Fruit fly (Drosophila melanogaster): ENCODE results near the gene Pc.

Pc gene

dm6 chr3L:21317416-21318259 lies at the start of gene Pc:
TSS of gene Pc (minus strand) at chr3L:21318020.
- peak; percentile 24 for TF ChIP-seq fkh (GFP tag; optimal IDR thresholded peaks at IDR 0.05)
- TF ChIP-seq CG3032 (tag; optimal IDR thresholded peaks at IDR 0.05) = peak; percentile 13
- no peak for TF ChIP-seq CG3919 (GFP tag; optimal IDR thresholded peaks at IDR 0.05)
- TF ChIP-seq Eip78C (GFP tag) = peak; percentile 39
- TF ChIP-seq Sox102F (GFP tag; optimal IDR thresholded peaks at IDR 0.05) = no peak
- no peak for TF ChIP-seq Lpt (GFP tag; optimal IDR thresholded peaks at IDR 0.05)
- TF ChIP-seq Sox14 (GFP tag; optimal IDR thresholded peaks at IDR 0.05) = peak; percentile 57
- TF ChIP-seq ss (GFP tag; optimal IDR thresholded peaks at IDR 0.05) = no peak

- no peak for TF ChIP-seq CG8632 (GFP tag; optimal IDR thresholded peaks at IDR 0.05)
- TF ChIP-seq Met (GFP tag; optimal IDR thresholded peaks at IDR 0.05) = no peak
- TF ChIP-seq CG1621 (tag; optimal IDR thresholded peaks at IDR 0.05) = no peak
- no peak for TF ChIP-seq dsx (GFP tag; optimal IDR thresholded peaks at IDR 0.05; ENCODE audit: poor library complexity, severe bottlenecking)
- no peak for TF ChIP-seq ss (GFP tag; optimal IDR thresholded peaks at IDR 0.05)
- peak; percentile 70 for TF ChIP-seq Hr4 (GFP tag; optimal IDR thresholded peaks at IDR 0.05)
- TF ChIP-seq CG10669 (GFP tag; optimal IDR thresholded peaks at IDR 0.05) = peak; percentile 6
- no peak for TF ChIP-seq esn (GFP tag; optimal IDR thresholded peaks at IDR 0.05)
- peak; percentile 85 for TF ChIP-seq eg (GFP tag; IDR thresholded peaks at IDR 0.05)
- TF ChIP-seq achi (GFP tag; optimal IDR thresholded peaks at IDR 0.05) = peak; percentile 11
- TF ChIP-seq CG34406 (GFP tag; optimal IDR thresholded peaks at IDR 0.05) = no peak
- TF ChIP-seq spab (GFP tag; optimal IDR thresholded peaks at IDR 0.05) = peak; percentile 44
- TF ChIP-seq CG6276 (GFP tag; optimal IDR thresholded peaks at IDR 0.05) = peak; percentile 35
- TF ChIP-seq Eip78C (GFP tag) = peak; percentile 54
- peak; percentile 71; the same call in 1 of the 2 replicates for TF ChIP-seq CG11294 (GFP tag; IDR thresholded peaks at IDR 0.05)
- no peak for TF ChIP-seq fkh (GFP tag; optimal IDR thresholded peaks at IDR 0.05)
- TF ChIP-seq net (GFP tag; optimal IDR thresholded peaks at IDR 0.05) = peak; percentile 12
- TF ChIP-seq CG3919 (GFP tag; optimal IDR thresholded peaks at IDR 0.05) = no peak
- peak; percentile 85 for TF ChIP-seq Gug (GFP tag; IDR thresholded peaks at IDR 0.05)
- TF ChIP-seq Eip75B (GFP tag; optimal IDR thresholded peaks at IDR 0.05) = peak; percentile 1
- no peak for TF ChIP-seq cyc (GFP tag; optimal IDR thresholded peaks at IDR 0.05)
- no peak for TF ChIP-seq CG16779 (tag; optimal IDR thresholded peaks at IDR 0.05)
- no peak for TF ChIP-seq CG10631 (GFP tag; optimal IDR thresholded peaks at IDR 0.05)
- TF ChIP-seq CG8319 (GFP tag; optimal IDR thresholded peaks at IDR 0.05) = no peak
- peak; percentile 11 for TF ChIP-seq OdsH (GFP tag; optimal IDR thresholded peaks at IDR 0.05)
- TF ChIP-seq CG6854 (GFP tag; optimal IDR thresholded peaks at IDR 0.05) = no peak
- peak; percentile 11 for TF ChIP-seq acj6 (GFP tag; optimal IDR thresholded peaks at IDR 0.05)
- TF ChIP-seq Lpt (GFP tag; optimal IDR thresholded peaks at IDR 0.05) = peak; percentile 82
- peak; percentile 29 for TF ChIP-seq pdm3 (GFP tag; optimal IDR thresholded peaks at IDR 0.05)
- TF ChIP-seq CG31627 (GFP tag; optimal IDR thresholded peaks at IDR 0.05) = no peak
- no peak for TF ChIP-seq Blimp-1 (GFP tag; optimal IDR thresholded peaks at IDR 0.05)
- no peak for TF ChIP-seq vri (GFP tag; optimal IDR thresholded peaks at IDR 0.05)
- peak; percentile 56 for TF ChIP-seq CG32006 (GFP tag; optimal IDR thresholded peaks at IDR 0.05)
- no peak for TF ChIP-seq svp (GFP tag)
Measured at dm6 chr3L:21363926-21364537, 46.2 kb upstream of the Pc start.

dm6 chr3L:21359879-21360278 lies 42.1 kb upstream of the Pc start, which contains the start of gene CG32440:
TSS of gene CG32440 (plus strand) at chr3L:21360179.
- no peak for TF ChIP-seq CG6792 (GFP tag; optimal IDR thresholded peaks at IDR 0.05)
- no peak for TF ChIP-seq CG3919 (GFP tag; optimal IDR thresholded peaks at IDR 0.05)
- no peak for TF ChIP-seq Lpt (GFP tag; optimal IDR thresholded peaks at IDR 0.05)
- no peak for TF ChIP-seq fd59A (GFP tag; optimal IDR thresholded peaks at IDR 0.05)
- no peak for TF ChIP-seq dac (GFP tag; optimal IDR thresholded peaks at IDR 0.05)
- TF ChIP-seq Sox14 (GFP tag; optimal IDR thresholded peaks at IDR 0.05) = no peak
- TF ChIP-seq CG1621 (tag; optimal IDR thresholded peaks at IDR 0.05) = no peak
- TF ChIP-seq cyc (GFP tag; optimal IDR thresholded peaks at IDR 0.05) = no peak
- no peak for TF ChIP-seq topi (GFP tag; optimal IDR thresholded peaks at IDR 0.05)
- TF ChIP-seq spab (GFP tag; optimal IDR thresholded peaks at IDR 0.05) = no peak
- TF ChIP-seq CG11902 (GFP tag; optimal IDR thresholded peaks at IDR 0.05) = no peak
- TF ChIP-seq pdm3 (GFP tag; optimal IDR thresholded peaks at IDR 0.05) = no peak
- no peak for TF ChIP-seq Sox102F (GFP tag; optimal IDR thresholded peaks at IDR 0.05)
- no peak for TF ChIP-seq Eip93F (GFP tag; optimal IDR thresholded peaks at IDR 0.05)
- TF ChIP-seq CG32006 (GFP tag; optimal IDR thresholded peaks at IDR 0.05) = no peak
- no peak for TF ChIP-seq acj6 (GFP tag; optimal IDR thresholded peaks at IDR 0.05)
- no peak for TF ChIP-seq eg (GFP tag; IDR thresholded peaks at IDR 0.05)
- no peak for TF ChIP-seq dsx (GFP tag; optimal IDR thresholded peaks at IDR 0.05; ENCODE audit: poor library complexity, severe bottlenecking)
